Worm (Caenorhabditis elegans): ENCODE data around the gene pbo-4.

pbo-4 gene

DNA sequence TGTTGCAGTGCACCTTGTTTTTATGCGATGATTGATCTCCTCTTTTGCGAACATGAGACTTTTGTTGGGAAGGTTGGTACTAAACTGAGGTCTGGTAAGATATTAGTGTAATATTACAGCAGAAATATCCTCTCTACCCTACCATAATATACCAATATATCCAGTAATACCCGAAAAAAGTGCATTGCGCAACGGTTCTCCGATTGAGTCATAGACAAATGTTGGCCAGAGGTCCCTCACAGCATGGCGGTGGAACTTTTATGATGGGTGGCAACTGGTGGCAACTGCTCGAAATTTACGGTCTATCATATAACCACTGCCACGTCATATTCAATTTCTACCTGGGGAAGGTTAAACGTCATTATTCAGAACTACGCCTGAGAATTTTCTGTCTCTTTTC, 35.4 kb downstream of the pbo-4 start:
- no peak for TF ChIP-seq egrh-3 (GFP tag; IDR thresholded peaks at IDR 0.05)
- no peak for TF ChIP-seq dpff-1 (tag; optimal IDR thresholded peaks at IDR 0.05)
- TF ChIP-seq Y53G8AR.9 (GFP tag; conservative IDR thresholded peaks at IDR 0.05): no peak
- no peak for TF ChIP-seq gei-17 (GFP tag; optimal IDR thresholded peaks at IDR 0.05)
- no peak for TF ChIP-seq nhr-27 (tag; optimal IDR thresholded peaks at IDR 0.05)
- TF ChIP-seq lin-26 (GFP tag; IDR thresholded peaks at IDR 0.05): no peak
- TF ChIP-seq nfya-1 (tag; optimal IDR thresholded peaks at IDR 0.05; ENCODE audit: borderline replicate concordance, insufficient read depth): no peak
- TF ChIP-seq snpc-4 (GFP tag; optimal IDR thresholded peaks at IDR 0.05): no peak
- no peak for TF ChIP-seq snpc-4 (tag; optimal IDR thresholded peaks at IDR 0.05)
- no peak for TF ChIP-seq athp-1 (tag; optimal IDR thresholded peaks at IDR 0.05)
- no peak for TF ChIP-seq lir-1 (GFP tag; conservative IDR thresholded peaks at IDR 0.05)
- TF ChIP-seq sea-2 (GFP tag; IDR thresholded peaks at IDR 0.05): no peak

DNA sequence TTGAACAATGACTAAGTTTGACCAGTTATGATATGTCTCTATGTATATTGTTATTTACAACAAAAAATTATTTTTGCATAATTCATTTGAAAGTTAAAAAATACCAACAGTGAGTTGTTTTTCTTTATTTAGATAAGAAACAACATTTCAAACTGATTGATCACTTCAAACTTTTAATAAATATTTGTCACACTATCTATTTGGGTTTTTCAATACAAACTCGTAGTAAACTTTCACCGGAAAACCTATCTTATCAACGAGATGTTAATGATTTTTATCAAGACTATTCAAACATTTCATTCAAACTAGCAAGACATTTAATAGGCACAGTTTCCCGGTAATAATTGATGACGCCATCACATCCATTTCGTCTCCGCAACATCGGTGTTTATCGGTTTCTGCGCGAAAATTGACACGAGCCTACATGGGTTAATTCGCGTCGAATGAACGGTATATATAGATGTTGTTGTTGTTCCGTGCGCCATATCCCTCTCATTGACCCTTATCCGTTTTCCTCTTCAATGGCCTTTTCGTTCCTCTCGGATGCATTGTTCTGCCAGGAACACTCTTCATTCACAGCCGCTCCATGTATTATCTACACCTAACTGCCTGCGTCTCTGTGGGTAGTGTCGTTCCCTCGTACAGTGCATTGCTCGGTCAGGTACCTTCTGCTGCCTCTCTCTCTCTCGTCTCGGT, 36.4 kb downstream of the pbo-4 start:
- TF ChIP-seq atf-7 (tag; optimal IDR thresholded peaks at IDR 0.05) (no peak), ekl-4 (GFP tag; IDR thresholded peaks at IDR 0.05) (0 out of 2 replicates have a peak, but pooled peaks have one; percentile 39), tbp1 (GFP tag; optimal IDR thresholded peaks at IDR 0.05) (no peak), hmg-1.2 (GFP tag; IDR thresholded peaks at IDR 0.05) (no peak; the same call in 1 of the 2 replicates), mcd-1 (GFP tag; IDR thresholded peaks at IDR 0.05) (no peak), nhr-80 (tag; optimal IDR thresholded peaks at IDR 0.05) (peak; percentile 47), dpl-1 (GFP tag; optimal IDR thresholded peaks at IDR 0.05) (no peak)

DNA sequence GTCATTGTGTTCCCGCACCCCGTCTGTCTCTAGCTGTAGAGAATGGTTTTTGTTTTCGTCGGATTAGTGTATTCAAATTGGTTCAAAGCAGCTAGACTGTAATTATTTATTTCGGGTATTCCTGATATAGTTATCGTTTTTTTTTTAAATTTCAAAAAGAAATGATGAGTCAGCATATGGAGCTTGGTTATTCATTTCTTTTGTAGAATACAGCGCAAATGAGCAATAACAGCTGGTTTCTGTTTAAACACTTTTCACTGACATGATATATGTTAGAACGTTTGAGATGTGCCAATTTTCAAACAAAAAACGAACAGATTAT, 36.9 kb downstream of the pbo-4 start:
- TF ChIP-seq lin-26 (GFP tag; IDR thresholded peaks at IDR 0.05): no peak
- no peak for TF ChIP-seq Y67H2A.10 (GFP tag; conservative IDR thresholded peaks at IDR 0.05)
- TF ChIP-seq F22D6.2 (tag; optimal IDR thresholded peaks at IDR 0.05): no peak
- TF ChIP-seq ekl-4 (GFP tag; IDR thresholded peaks at IDR 0.05): no peak
- no peak for TF ChIP-seq F55B11.4 (tag; optimal IDR thresholded peaks at IDR 0.05; ENCODE audit: borderline replicate concordance, insufficient read depth)
- TF ChIP-seq bed-2 (GFP tag; IDR thresholded peaks at IDR 0.05): no peak
- TF ChIP-seq lin-40 (tag; optimal IDR thresholded peaks at IDR 0.05): no peak
- TF ChIP-seq nhr-90 (tag; optimal IDR thresholded peaks at IDR 0.05): no peak
- no peak for TF ChIP-seq nhr-179 (tag; optimal IDR thresholded peaks at IDR 0.05)
- TF ChIP-seq F23B12.7 (tag; optimal IDR thresholded peaks at IDR 0.05; ENCODE audit: insufficient read depth): no peak
- no peak for TF ChIP-seq cebp-2 (GFP tag; IDR thresholded peaks at IDR 0.05)

DNA sequence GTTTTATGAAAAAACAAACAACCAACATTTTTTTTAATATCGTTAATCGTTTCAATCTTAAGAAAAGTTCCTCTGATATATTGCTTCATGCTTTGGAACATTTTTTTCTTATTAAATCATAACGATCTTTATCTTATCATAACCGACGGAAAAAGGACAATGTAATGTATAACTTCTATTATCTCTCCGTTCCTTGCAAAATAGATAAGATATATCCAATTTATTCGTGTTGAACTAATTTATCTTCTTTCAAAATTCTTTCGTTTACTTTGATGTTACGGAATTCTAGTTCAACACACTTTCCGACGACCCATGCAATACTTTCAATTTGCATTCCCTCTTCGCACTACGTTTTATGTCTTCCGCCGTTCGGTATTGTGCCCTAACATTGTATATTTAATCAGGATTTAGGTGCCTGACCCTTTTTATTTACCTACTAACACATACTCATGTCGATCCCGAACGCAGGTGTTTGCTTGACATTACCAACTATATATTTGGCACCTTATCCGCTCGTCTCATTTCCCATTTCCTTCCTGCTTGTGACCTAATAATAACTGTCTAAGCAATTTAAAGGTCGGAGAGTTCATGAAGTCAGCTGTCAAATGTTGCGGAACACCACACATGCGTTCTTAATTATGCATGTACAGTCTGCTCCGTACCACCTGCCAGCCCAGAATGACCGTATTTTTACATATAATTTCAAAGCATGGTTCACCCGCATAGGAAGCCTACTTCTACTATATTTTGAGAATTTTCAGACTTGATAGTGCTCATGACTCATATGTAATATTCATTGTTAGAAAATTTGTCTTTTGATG, 37.6 kb downstream of the pbo-4 start:
- TF ChIP-seq chd-7 (tag; optimal IDR thresholded peaks at IDR 0.05) (no peak), nhr-179 (tag; optimal IDR thresholded peaks at IDR 0.05) (no peak), cebp-2 (GFP tag; IDR thresholded peaks at IDR 0.05) (no peak), K11D2.4 (GFP tag; IDR thresholded peaks at IDR 0.05) (no peak), ama-1 (optimal IDR thresholded peaks at IDR 0.05) (no peak), ama-1 (GFP tag; optimal IDR thresholded peaks at IDR 0.05) (no peak), cebp-1 (GFP tag; IDR thresholded peaks at IDR 0.05) (no peak), cebp-1 (tag; optimal IDR thresholded peaks at IDR 0.05) (no peak), tbp1 (GFP tag; optimal IDR thresholded peaks at IDR 0.05) (no peak), Y56A3A.18 (GFP tag; IDR thresholded peaks at IDR 0.05) (no peak), hsf-1 (GFP tag; IDR thresholded peaks at IDR 0.05) (no peak), atf-7 (tag; optimal IDR thresholded peaks at IDR 0.05) (no peak), snpc-1.1 (tag; optimal IDR thresholded peaks at IDR 0.05; ENCODE audit: insufficient read depth) (no peak), sptf-2 (GFP tag; optimal IDR thresholded peaks at IDR 0.05) (no peak), lin-54 (GFP tag; optimal IDR thresholded peaks at IDR 0.05) (no peak), ets-4 (GFP tag; optimal IDR thresholded peaks at IDR 0.05) (no peak), lin-26 (GFP tag; IDR thresholded peaks at IDR 0.05) (no peak), ztf-25 (GFP tag; IDR thresholded peaks at IDR 0.05) (no peak), akir-1 (GFP tag; optimal IDR thresholded peaks at IDR 0.05) (no peak), nfyb-1 (GFP tag; IDR thresholded peaks at IDR 0.05) (no peak), Y53G8AR.9 (GFP tag; conservative IDR thresholded peaks at IDR 0.05) (no peak)

Data from whole organism, young adult.